Fruit fly (Drosophila melanogaster): ENCODE data around the gene CG31510.

Gene CG31510

DNA sequence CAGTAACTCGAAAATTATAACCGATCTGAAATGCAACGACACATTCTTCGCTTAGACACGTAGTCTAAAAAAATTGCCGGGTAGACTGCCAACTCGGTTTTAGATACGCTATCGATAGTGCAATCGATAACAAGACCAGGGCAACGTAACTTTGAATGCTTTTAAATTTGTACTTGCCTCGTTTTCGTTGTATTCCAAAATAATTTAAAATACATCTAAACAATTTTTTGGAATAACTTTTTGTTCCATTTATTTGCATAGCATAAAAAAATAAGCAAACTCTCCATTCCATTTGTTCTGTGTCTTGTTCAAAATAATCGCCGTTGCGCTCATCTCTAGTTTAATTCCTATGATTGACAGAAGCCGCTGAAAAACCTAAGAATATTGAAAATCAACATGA is 53.2 kb downstream of the CG31510 start, which contains the start of the genes Stt3B and CG11839 (continued):
- TF ChIP-seq repo (GFP tag; optimal IDR thresholded peaks at IDR 0.05) (peak; percentile 49), CG1832 (GFP tag; optimal IDR thresholded peaks at IDR 0.05) (no peak), Sin3A (optimal IDR thresholded peaks at IDR 0.05) (peak; percentile 93), mirr (GFP tag; optimal IDR thresholded peaks at IDR 0.05) (no peak), dm (GFP tag; optimal IDR thresholded peaks at IDR 0.05) (peak; percentile 58), trh (GFP tag; optimal IDR thresholded peaks at IDR 0.05) (peak; percentile 30), Sox100B (GFP tag; optimal IDR thresholded peaks at IDR 0.05) (peak; percentile 49), MBD-R2 (GFP tag; IDR thresholded peaks at IDR 0.05) (peak; percentile 96), CG12219 (GFP tag; optimal IDR thresholded peaks at IDR 0.05) (no peak), Dip2 (GFP tag; IDR thresholded peaks at IDR 0.05) (no peak), gce (GFP tag; IDR thresholded peaks at IDR 0.05) (no peak), psq (GFP tag; optimal IDR thresholded peaks at IDR 0.05) (peak; percentile 42), CG11696 (GFP tag; IDR thresholded peaks at IDR 0.05) (no peak), z (GFP tag; IDR thresholded peaks at IDR 0.05) (no peak), bbx (GFP tag; IDR thresholded peaks at IDR 0.05; ENCODE audit: partially characterized antibody) (peak; percentile 84), Dbx (GFP tag; IDR thresholded peaks at IDR 0.05) (peak; percentile 80), sna (GFP tag; IDR thresholded peaks at IDR 0.05; ENCODE audit: partially characterized antibody) (peak; percentile 93), CG6689 (GFP tag; IDR thresholded peaks at IDR 0.05) (no peak; the same call in 1 of the 2 replicates), Kr (GFP tag; optimal IDR thresholded peaks at IDR 0.05) (no peak), Ssrp (tag; optimal IDR thresholded peaks at IDR 0.05) (peak; percentile 54), CG7372 (GFP tag; IDR thresholded peaks at IDR 0.05) (peak; percentile 70), Doc2 (GFP tag; IDR thresholded peaks at IDR 0.05) (no peak), ttk (GFP tag; IDR thresholded peaks at IDR 0.05) (0 out of 2 replicates have a peak, but pooled peaks have one; percentile 6), ind (GFP tag; optimal IDR thresholded peaks at IDR 0.05) (peak; percentile 81), CG11560 (tag; IDR thresholded peaks at IDR 0.05) (no peak), ac (GFP tag; optimal IDR thresholded peaks at IDR 0.05) (no peak), eyg (GFP tag; optimal IDR thresholded peaks at IDR 0.05) (no peak), CG1529 (GFP tag; optimal IDR thresholded peaks at IDR 0.05) (no peak), CG4730 (GFP tag; IDR thresholded peaks at IDR 0.05) (peak; percentile 46; the same call in 1 of the 2 replicates), CG8281 (tag; optimal IDR thresholded peaks at IDR 0.05) (no peak), CG1647 (GFP tag; optimal IDR thresholded peaks at IDR 0.05) (peak; percentile 76), Med (GFP tag) (peak; percentile 96), Bdp1 (GFP tag; optimal IDR thresholded peaks at IDR 0.05) (peak; percentile 60), Ptx1 (GFP tag; IDR thresholded peaks at IDR 0.05) (no peak; the same call in 1 of the 2 replicates), slp2 (GFP tag; optimal IDR thresholded peaks at IDR 0.05) (peak; percentile 54), Hsf (GFP tag; optimal IDR thresholded peaks at IDR 0.05) (peak; percentile 82), gsb (GFP tag; IDR thresholded peaks at IDR 0.05) (no peak), CG15479 (GFP tag; optimal IDR thresholded peaks at IDR 0.05) (no peak), stwl (tag; optimal IDR thresholded peaks at IDR 0.05) (peak; percentile 80), sima (GFP tag; optimal IDR thresholded peaks at IDR 0.05) (peak; percentile 10), Scr (GFP tag; IDR thresholded peaks at IDR 0.05; ENCODE audit: partially characterized antibody) (peak; percentile 95), CG7928 (GFP tag; optimal IDR thresholded peaks at IDR 0.05) (peak; percentile 91), Vsx1 (GFP tag; optimal IDR thresholded peaks at IDR 0.05) (no peak), CG14014 (GFP tag; IDR thresholded peaks at IDR 0.05) (peak; percentile 65), ase (GFP tag; IDR thresholded peaks at IDR 0.05) (no peak; the same call in 2 of the 3 replicates), CG17361 (GFP tag; IDR thresholded peaks at IDR 0.05) (no peak; the same call in 1 of the 3 replicates), tin (GFP tag; optimal IDR thresholded peaks at IDR 0.05) (peak; percentile 78), B-H2 (GFP tag; optimal IDR thresholded peaks at IDR 0.05) (peak; percentile 62), cg (GFP tag; optimal IDR thresholded peaks at IDR 0.05) (no peak), h (optimal IDR thresholded peaks at IDR 0.05) (no peak), CG10366 (GFP tag; IDR thresholded peaks at IDR 0.05) (no peak), gcm (GFP tag; optimal IDR thresholded peaks at IDR 0.05) (no peak), fd3F (GFP tag; optimal IDR thresholded peaks at IDR 0.05) (peak; percentile 62)
